Fruit fly (Drosophila melanogaster): ENCODE results near the gene Pex19.

DNA sequence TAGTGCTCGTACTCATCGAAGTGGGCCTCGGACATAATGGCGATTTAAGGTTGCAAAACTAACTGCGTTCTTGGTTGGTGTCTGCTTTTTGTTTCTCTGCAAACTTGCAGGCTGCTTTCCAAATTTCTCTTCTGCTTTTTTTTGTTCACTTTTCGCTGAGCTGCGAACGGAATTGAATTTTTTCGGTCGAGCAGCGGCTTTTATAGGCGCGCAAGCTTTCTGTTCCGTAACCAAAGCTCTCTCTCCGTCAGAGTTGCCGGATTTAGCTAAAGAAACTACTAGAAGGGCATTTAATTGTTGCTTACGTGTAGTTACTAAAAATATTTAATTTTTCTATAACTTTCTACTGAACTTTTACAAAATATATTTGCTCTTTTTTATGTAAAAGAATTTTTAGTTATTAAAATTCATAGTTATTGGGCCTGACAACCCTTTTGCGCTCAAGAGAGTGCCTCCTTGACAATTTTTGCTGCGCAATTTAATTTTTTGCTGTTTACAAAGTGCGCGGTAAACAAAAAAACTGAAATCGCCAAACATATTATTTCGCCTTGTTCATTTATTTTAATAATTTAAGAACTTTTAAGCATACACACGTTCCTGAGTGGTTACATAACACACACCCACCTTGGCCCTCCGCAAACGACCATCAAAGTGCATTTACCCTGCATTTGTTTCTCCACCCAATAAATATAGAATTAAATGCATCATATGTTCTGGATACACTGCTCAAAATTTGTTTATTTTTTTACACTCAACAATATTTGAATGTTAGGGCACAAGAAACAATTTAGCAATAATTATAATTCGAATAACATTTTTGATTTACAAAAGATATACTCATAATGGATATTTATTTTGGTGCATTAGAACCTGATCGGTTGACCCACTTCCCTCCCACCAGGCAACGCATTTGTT lies 45.4 kb upstream of the Pex19 start, which contains the start of gene CG6770:
- TF ChIP-seq hkb (optimal IDR thresholded peaks at IDR 0.05) = no peak
- TF ChIP-seq hkb (GFP tag; IDR thresholded peaks at IDR 0.05) = peak; percentile 93
- TF ChIP-seq cwo (GFP tag; optimal IDR thresholded peaks at IDR 0.05) = peak; percentile 86
- TF ChIP-seq CG14710 (tag; optimal IDR thresholded peaks at IDR 0.05) = peak; percentile 36
- no peak for TF ChIP-seq CG14965 (GFP tag; optimal IDR thresholded peaks at IDR 0.05; ENCODE audit: borderline replicate concordance)
- no peak; the same call in 3 of the 4 replicates for TF ChIP-seq Gug (GFP tag; IDR thresholded peaks at IDR 0.05)
- TF ChIP-seq psq (GFP tag; optimal IDR thresholded peaks at IDR 0.05) = no peak
- peak; percentile 73 for TF ChIP-seq CG10209 (GFP tag; optimal IDR thresholded peaks at IDR 0.05)
- TF ChIP-seq Bteb2 (GFP tag; optimal IDR thresholded peaks at IDR 0.05) = peak; percentile 55

All from whole organism, embryonic.